Worm (Caenorhabditis elegans) whole organism, young adult: Measurements from ENCODE around the gene C49C8.2.

Experiments used
- F39B2.1 ChIP-seq: fragments of 200-800 bp; sonication (Bioruptor generic); IDR thresholded peaks from 2 replicates; pipeline ENCODE4 v1.3.6; 2022; ENCODE audit warnings: missing genetic modification reagents, missing genetic modification characterization, missing compliant biosample characterization
- F55B11.4 ChIP-seq: sonication (generic microtip); optimal IDR thresholded peaks from 2 replicates; lab custom pipeline; 2016; ENCODE audit warnings: missing compliant biosample characterization, missing genetic modification characterization, borderline replicate concordance; ENCODE audit not compliant: insufficient read depth
- K12H6.12 ChIP-seq: fragments of 200-800 bp; sonication (Bioruptor generic); optimal IDR thresholded peaks from 2 replicates; lab custom pipeline; 2018; ENCODE audit warnings: mild to moderate bottlenecking, missing genetic modification characterization, missing compliant biosample characterization
- Y53G8AR.9 ChIP-seq: fragments of 200-800 bp; sonication (Bioruptor generic); conservative IDR thresholded peaks from 2 replicates; pipeline ENCODE4 v1.3.6; 2022; ENCODE audit warnings: missing genetic modification reagents, missing genetic modification characterization, missing compliant biosample characterization
- akir-1 ChIP-seq: fragments of 200-800 bp; sonication (Bioruptor generic); optimal IDR thresholded peaks from 2 replicates; lab custom pipeline; 2018; ENCODE audit warnings: mild to moderate bottlenecking, missing genetic modification characterization, moderate library complexity, missing compliant biosample characterization
- atf-7 ChIP-seq: sonication (generic microtip); optimal IDR thresholded peaks from 2 replicates; lab custom pipeline; 2017; ENCODE audit warnings: mild to moderate bottlenecking, missing genetic modification characterization, missing compliant biosample characterization
- athp-1 ChIP-seq: sonication (generic microtip); optimal IDR thresholded peaks from 2 replicates; lab custom pipeline; 2017; ENCODE audit warnings: mild to moderate bottlenecking, missing genetic modification characterization, missing compliant biosample characterization
- attf-5 ChIP-seq: fragments of 200-800 bp; sonication (Bioruptor generic); optimal IDR thresholded peaks from 2 replicates; lab custom pipeline; 2018; ENCODE audit warnings: mild to moderate bottlenecking, missing genetic modification characterization, missing compliant biosample characterization
- cebp-1 ChIP-seq, 2 experiments: fragments of 200-800 bp in 1 of 2; sonication (Bioruptor generic) in 1 of 2; sonication (generic microtip) in 1 of 2; IDR thresholded peaks in 1 of 2; optimal IDR thresholded peaks in 1 of 2; 2 replicates each; pipeline versions ENCODE4 v1.3.6 to Lab custom; 2017 to 2022; ENCODE audit warnings: missing compliant biosample characterization in 2 of 2, missing genetic modification characterization in 2 of 2, mild to moderate bottlenecking in 1 of 2, missing genetic modification reagents in 1 of 2, moderate library complexity in 1 of 2
- chd-7 ChIP-seq: sonication (generic microtip); optimal IDR thresholded peaks from 2 replicates; lab custom pipeline; 2016; ENCODE audit warnings: mild to moderate bottlenecking, missing genetic modification characterization, moderate library complexity, missing compliant biosample characterization
- die-1 ChIP-seq: sonication (generic microtip); optimal IDR thresholded peaks from 2 replicates; lab custom pipeline; 2016; ENCODE audit warnings: missing genotype, mild to moderate bottlenecking, missing genetic modification characterization, missing compliant biosample characterization
- dox-1 ChIP-seq: fragments of 200-800 bp; sonication (Bioruptor generic); IDR thresholded peaks from 2 replicates; pipeline ENCODE4 v1.3.6; 2022; ENCODE audit warnings: missing genetic modification reagents, missing genetic modification characterization, missing compliant biosample characterization
- efl-1 ChIP-seq: fragments of 150-350 bp; optimal IDR thresholded peaks from 2 replicates; lab custom pipeline; 2014; ENCODE audit warnings: missing biosample characterization, missing genetic modification reagents, missing genetic modification characterization
- ekl-4 ChIP-seq: fragments of 200-800 bp; sonication (Bioruptor generic); IDR thresholded peaks from 2 replicates; pipeline ENCODE4 v1.3.6; 2022; ENCODE audit warnings: missing genetic modification reagents, missing genetic modification characterization, missing compliant biosample characterization
- ets-4 ChIP-seq: fragments of 200-800 bp; sonication (Bioruptor generic); optimal IDR thresholded peaks from 2 replicates; lab custom pipeline; 2018; ENCODE audit warnings: mild to moderate bottlenecking, missing genetic modification characterization, missing compliant biosample characterization
- hlh-26 ChIP-seq: fragments of 200-800 bp; sonication (Bioruptor generic); conservative IDR thresholded peaks from 2 replicates; pipeline ENCODE4 v1.3.6; 2022; ENCODE audit warnings: missing genetic modification reagents, missing genetic modification characterization, missing compliant biosample characterization
- hmg-1.2 ChIP-seq: fragments of 200-800 bp; sonication (Bioruptor generic); IDR thresholded peaks from 2 replicates; pipeline ENCODE4 v1.3.6; 2022; ENCODE audit warnings: missing genetic modification reagents, missing genetic modification characterization, missing compliant biosample characterization
- hrde-1 ChIP-seq: sonication (generic microtip); optimal IDR thresholded peaks from 2 replicates; lab custom pipeline; 2016; ENCODE audit warnings: missing genetic modification characterization, mild to moderate bottlenecking, missing compliant biosample characterization, moderate library complexity, missing genotype, missing genetic modification reagents, borderline replicate concordance
- lag-1 ChIP-seq: fragments of 200-800 bp; sonication (Bioruptor generic); IDR thresholded peaks from 2 replicates; pipeline ENCODE4 v1.3.6; 2022; ENCODE audit warnings: missing genetic modification reagents, missing genetic modification characterization, missing compliant biosample characterization
- lin-26 ChIP-seq: fragments of 200-800 bp; sonication (Bioruptor generic); IDR thresholded peaks from 2 replicates; pipeline ENCODE4 v1.3.6; 2022; ENCODE audit warnings: missing genetic modification reagents, missing genetic modification characterization, missing compliant biosample characterization
- lin-35 ChIP-seq, 3 experiments: fragments of 150-350 bp in 2 of 3; sonication (generic microtip) in 1 of 3; optimal IDR thresholded peaks; 2 replicates each; lab custom pipeline; 2014 to 2018; ENCODE audit warnings: missing biosample characterization in 3 of 3, missing genetic modification characterization in 3 of 3, missing genetic modification reagents in 3 of 3
- lsl-1 ChIP-seq: fragments of 200-800 bp; sonication (Bioruptor generic); optimal IDR thresholded peaks from 2 replicates; lab custom pipeline; 2018; ENCODE audit warnings: mild to moderate bottlenecking, missing genetic modification characterization, moderate library complexity, missing compliant biosample characterization
- madf-6 ChIP-seq: fragments of 200-800 bp; sonication (Bioruptor generic); IDR thresholded peaks from 2 replicates; pipeline ENCODE4 v1.3.6; 2022; ENCODE audit warnings: missing genetic modification reagents, missing genetic modification characterization, missing compliant biosample characterization
- mcd-1 ChIP-seq: fragments of 200-800 bp; sonication (Bioruptor generic); IDR thresholded peaks from 2 replicates; pipeline ENCODE4 v1.3.6; 2022; ENCODE audit warnings: missing genetic modification reagents, missing genetic modification characterization, missing compliant biosample characterization
- nfya-2 ChIP-seq: fragments of 200-800 bp; sonication (Bioruptor generic); IDR thresholded peaks from 2 replicates; pipeline ENCODE4 v1.3.6; 2022; ENCODE audit warnings: missing genetic modification reagents, missing genetic modification characterization, missing compliant biosample characterization
- pha-4 ChIP-seq: fragments of 150-350 bp; sonication (generic microtip); optimal IDR thresholded peaks from 2 replicates; lab custom pipeline; 2014; ENCODE audit warnings: missing biosample characterization, missing genetic modification reagents, missing genetic modification characterization
- rcor-1 ChIP-seq: fragments of 200-800 bp; sonication (Bioruptor generic); IDR thresholded peaks from 2 replicates; pipeline ENCODE4 v1.3.6; 2022; ENCODE audit warnings: missing genetic modification reagents, missing genetic modification characterization, missing compliant biosample characterization
- sdz-38 ChIP-seq: sonication (generic microtip); optimal IDR thresholded peaks from 2 replicates; lab custom pipeline; 2016; ENCODE audit warnings: missing genotype, missing genetic modification characterization, missing compliant biosample characterization
- snpc-1.3 ChIP-seq: sonication (generic microtip); optimal IDR thresholded peaks from 2 replicates; lab custom pipeline; 2017; ENCODE audit warnings: missing genetic modification characterization, mild to moderate bottlenecking, missing compliant biosample characterization, antibody characterized with exemption, moderate library complexity, missing genotype, missing genetic modification reagents; ENCODE audit not compliant: insufficient read depth
- somi-1 ChIP-seq: fragments of 200-800 bp; sonication (Bioruptor generic); optimal IDR thresholded peaks from 2 replicates; lab custom pipeline; 2018; ENCODE audit warnings: mild to moderate bottlenecking, missing genetic modification characterization, missing compliant biosample characterization
- sptf-2 ChIP-seq: fragments of 200-800 bp; sonication (Bioruptor generic); optimal IDR thresholded peaks from 2 replicates; lab custom pipeline; 2018; ENCODE audit warnings: mild to moderate bottlenecking, missing genetic modification characterization, missing compliant biosample characterization
- tbx-9 ChIP-seq: sonication (generic microtip); optimal IDR thresholded peaks from 2 replicates; lab custom pipeline; 2016; ENCODE audit warnings: borderline replicate concordance, missing genetic modification characterization, inconsistent platforms, missing compliant biosample characterization
- tlf-1 ChIP-seq: fragments of 200-800 bp; sonication (Bioruptor generic); optimal IDR thresholded peaks from 2 replicates; lab custom pipeline; 2018; ENCODE audit warnings: mild to moderate bottlenecking, missing genetic modification characterization, missing compliant biosample characterization
- unc-130 ChIP-seq: sonication (generic microtip); optimal IDR thresholded peaks from 2 replicates; lab custom pipeline; 2016; ENCODE audit warnings: missing genetic modification reagents, missing genetic modification characterization, missing compliant biosample characterization
- xnd-1 ChIP-seq: sonication (generic microtip); optimal IDR thresholded peaks from 2 replicates; lab custom pipeline; 2016; ENCODE audit warnings: missing genotype, missing genetic modification reagents, missing genetic modification characterization, missing compliant biosample characterization
- zfh-2 ChIP-seq: fragments of 200-800 bp; sonication (Bioruptor generic); conservative IDR thresholded peaks from 2 replicates; pipeline ENCODE4 v1.3.6; 2022; ENCODE audit warnings: missing genetic modification reagents, missing genetic modification characterization, missing compliant biosample characterization
- ztf-25 ChIP-seq: fragments of 200-800 bp; sonication (Bioruptor generic); IDR thresholded peaks from 2 replicates; pipeline ENCODE4 v1.3.6; 2022; ENCODE audit warnings: missing genetic modification reagents, missing genetic modification characterization, missing compliant biosample characterization

C49C8.2 gene

DNA sequence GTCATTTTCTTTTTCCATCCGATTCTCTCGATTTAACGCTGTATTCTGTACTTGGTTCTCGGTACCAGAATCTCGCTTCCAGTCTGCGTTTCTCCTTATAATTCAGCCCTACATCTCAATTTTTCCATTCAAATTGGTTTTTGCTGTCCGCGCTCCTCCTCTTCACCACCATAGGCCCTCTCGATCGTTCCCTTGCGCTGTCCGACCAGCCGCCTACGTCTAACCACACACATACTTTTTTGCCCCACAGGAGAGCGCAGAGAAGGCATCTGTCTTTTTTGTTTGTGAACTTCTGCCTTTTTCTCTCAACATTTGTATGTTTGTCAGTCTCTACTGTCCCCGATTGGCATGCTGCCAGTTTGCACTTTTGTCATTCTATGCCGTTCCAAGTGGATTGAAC, 23.6 kb upstream of the C49C8.2 start, which contains the start of gene F42A9.11 (continued):
- TF ChIP-seq dox-1 (GFP tag; lab: Robert Waterston, UW), result peak; percentile 29; the same call in 1 of the 2 replicates
- no peak for TF ChIP-seq tlf-1 (GFP tag; lab: Kevin White, UChicago)
- TF ChIP-seq nfya-2 (GFP tag; lab: Robert Waterston, UW), result no peak
- TF ChIP-seq die-1 (tag; lab: Kevin White, UChicago), result peak; percentile 14
- TF ChIP-seq ztf-25 (GFP tag; lab: Robert Waterston, UW), result 0 out of 2 replicates have a peak, but pooled peaks have one; percentile 17
- TF ChIP-seq ekl-4 (GFP tag; lab: Robert Waterston, UW), result peak; percentile 35; the same call in 1 of the 2 replicates

DNA sequence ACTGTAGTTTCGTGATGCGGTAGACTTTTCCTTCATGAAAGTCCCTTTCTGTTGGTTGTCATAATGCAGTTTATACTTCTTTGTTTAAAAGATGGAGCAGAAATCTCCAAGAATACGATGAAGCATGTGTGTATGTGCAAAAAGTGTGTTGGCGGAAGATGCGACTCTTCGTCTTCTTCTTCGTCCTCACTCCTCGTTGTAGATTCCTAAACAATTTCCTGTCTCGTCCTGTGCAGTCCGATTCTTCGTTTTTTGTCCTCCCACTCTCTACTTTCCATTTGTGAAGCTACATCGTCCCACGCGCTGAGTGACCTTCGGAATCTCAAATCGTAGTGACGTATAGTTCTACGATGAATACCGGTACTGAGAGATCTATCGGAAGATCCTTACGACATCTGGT, 22.6 kb upstream of the C49C8.2 start:
- TF ChIP-seq pha-4 (tag; lab: Kevin White, UChicago) (no peak), sptf-2 (GFP tag; lab: Kevin White, UChicago) (no peak), Y53G8AR.9 (GFP tag; lab: Robert Waterston, UW) (0 out of 2 replicates have a peak, but pooled peaks have one; percentile 25), F39B2.1 (GFP tag; lab: Robert Waterston, UW) (no peak)

DNA sequence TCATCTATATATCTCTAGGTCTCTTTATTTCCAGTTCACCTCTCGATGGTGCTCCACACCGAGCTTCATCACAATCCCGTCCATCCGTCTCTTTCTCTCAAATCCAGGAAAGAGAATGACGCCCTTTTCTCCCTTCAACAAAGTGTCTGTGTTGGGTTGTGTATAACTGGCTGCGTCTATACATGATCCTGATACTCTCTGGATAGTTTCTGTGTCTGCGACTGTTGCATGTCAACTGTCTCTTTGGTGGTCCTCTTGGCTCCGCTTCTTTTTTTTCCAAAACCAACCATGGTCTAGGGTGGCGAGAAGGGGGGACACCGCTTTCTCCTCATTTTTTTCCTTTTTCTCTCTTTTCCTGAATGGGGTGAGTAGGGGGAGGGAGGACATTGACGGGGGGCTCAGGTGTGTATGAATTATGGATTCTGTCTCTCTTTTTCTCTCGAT, 21.3 kb upstream of the C49C8.2 start:
- TF ChIP-seq efl-1 (GFP tag; lab: Kevin White, UChicago) (no peak), somi-1 (GFP tag; lab: Kevin White, UChicago) (peak; percentile 4), hmg-1.2 (GFP tag; lab: Robert Waterston, UW) (peak; percentile 58; the same call in 1 of the 2 replicates), atf-7 (tag; lab: Kevin White, UChicago) (no peak), tbx-9 (tag; lab: Kevin White, UChicago) (no peak), lag-1 (no peak), hlh-26 (no peak), lin-26 (GFP tag; lab: Robert Waterston, UW) (no peak), sdz-38 (tag; lab: Kevin White, UChicago) (no peak), snpc-1.3 (no peak), F55B11.4 (tag; lab: Kevin White, UChicago) (no peak), mcd-1 (GFP tag; lab: Robert Waterston, UW) (0 out of 2 replicates have a peak, but pooled peaks have one; percentile 21), tlf-1 (GFP tag; lab: Kevin White, UChicago) (no peak), hrde-1 (tag; lab: Kevin White, UChicago) (no peak), xnd-1 (tag; lab: Kevin White, UChicago) (no peak), lin-35 (GFP tag; optimal IDR thresholded peaks at IDR 0.05; lab: Kevin White, UChicago) (peak in 1 of 3 experiments; percentile 73), rcor-1 (GFP tag; lab: Robert Waterston, UW) (no peak), K12H6.12 (tag; lab: Kevin White, UChicago) (peak; percentile 77), athp-1 (tag; lab: Kevin White, UChicago) (no peak), cebp-1 (GFP tag; IDR thresholded peaks at IDR 0.05; lab: Robert Waterston, UW) (no peak), cebp-1 (tag; optimal IDR thresholded peaks at IDR 0.05; lab: Kevin White, UChicago) (peak; percentile 25), unc-130 (GFP tag; lab: Kevin White, UChicago) (no peak), madf-6 (no peak), zfh-2 (GFP tag; lab: Robert Waterston, UW) (peak; percentile 81), akir-1 (GFP tag; lab: Kevin White, UChicago) (no peak), chd-7 (peak; percentile 53), attf-5 (GFP tag; lab: Kevin White, UChicago) (peak; percentile 23), ets-4 (GFP tag; lab: Kevin White, UChicago) (no peak), lsl-1 (GFP tag; lab: Kevin White, UChicago) (no peak)
- TF ChIP-seq, all 124 proteins: peak for 9
